Worm (Caenorhabditis elegans): ENCODE measurements around the gene F35G2.3.

Gene F35G2.3

DNA sequence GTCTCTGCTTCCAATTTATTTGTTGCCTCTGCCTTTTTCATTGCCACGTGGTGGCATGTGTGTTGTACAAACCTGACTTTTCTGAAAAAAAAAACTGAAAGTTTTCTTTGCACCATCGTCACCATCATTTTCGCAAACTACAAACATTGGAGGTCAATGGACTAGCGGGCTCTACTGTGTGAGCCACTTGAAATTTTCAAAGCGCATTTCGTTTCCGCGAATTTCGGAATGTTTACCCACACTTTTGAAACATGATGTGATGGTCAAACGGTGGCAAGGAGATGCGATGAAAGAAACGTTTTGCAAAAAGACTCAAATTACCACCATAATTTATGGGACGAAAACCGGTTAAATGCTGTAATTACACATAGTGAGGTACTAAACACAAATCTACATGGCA lies 1.6 kb upstream of the F35G2.3 start:
- TF ChIP-seq klf-2 (GFP tag; conservative IDR thresholded peaks at IDR 0.05) (no peak), med-1 (GFP tag; optimal IDR thresholded peaks at IDR 0.05; ENCODE audit: insufficient read depth) (no peak), ref-1 (GFP tag; conservative IDR thresholded peaks at IDR 0.05) (no peak), tab-1 (GFP tag; IDR thresholded peaks at IDR 0.05) (no peak), ztf-23 (GFP tag; IDR thresholded peaks at IDR 0.05) (no peak), flt-1 (GFP tag; IDR thresholded peaks at IDR 0.05) (no peak), T22C8.4 (GFP tag; IDR thresholded peaks at IDR 0.05) (no peak), cog-1 (tag; optimal IDR thresholded peaks at IDR 0.05) (no peak), ztf-29 (GFP tag; IDR thresholded peaks at IDR 0.05) (no peak)

DNA sequence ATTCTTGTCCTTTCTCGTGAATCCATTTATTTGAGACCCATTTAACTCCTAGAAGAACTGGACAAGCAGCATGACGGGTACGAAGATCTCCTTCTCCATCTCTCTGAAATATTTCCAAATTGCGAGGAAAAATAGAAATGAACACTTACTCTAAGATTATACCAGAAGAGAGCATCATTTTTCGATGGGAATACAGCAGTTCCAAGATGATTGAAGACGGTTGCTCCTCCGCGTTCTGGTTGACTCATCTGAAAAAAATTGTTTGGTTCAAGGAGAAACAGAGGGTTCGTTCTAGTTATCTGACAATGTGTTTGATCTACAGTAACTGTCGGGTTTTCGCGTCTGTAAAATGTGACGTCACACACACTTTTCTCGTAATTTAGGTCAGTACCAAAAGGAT lies 1.9 kb downstream of the F35G2.3 start:
- TF ChIP-seq T22C8.4 (GFP tag; IDR thresholded peaks at IDR 0.05) (no peak), tab-1 (GFP tag; IDR thresholded peaks at IDR 0.05) (no peak), ztf-29 (GFP tag; IDR thresholded peaks at IDR 0.05) (no peak), ref-1 (GFP tag; conservative IDR thresholded peaks at IDR 0.05) (no peak), cog-1 (tag; optimal IDR thresholded peaks at IDR 0.05) (no peak), flt-1 (GFP tag; IDR thresholded peaks at IDR 0.05) (no peak), klf-2 (GFP tag; conservative IDR thresholded peaks at IDR 0.05) (no peak), med-1 (GFP tag; optimal IDR thresholded peaks at IDR 0.05; ENCODE audit: insufficient read depth) (no peak), ztf-23 (GFP tag; IDR thresholded peaks at IDR 0.05) (no peak)

DNA sequence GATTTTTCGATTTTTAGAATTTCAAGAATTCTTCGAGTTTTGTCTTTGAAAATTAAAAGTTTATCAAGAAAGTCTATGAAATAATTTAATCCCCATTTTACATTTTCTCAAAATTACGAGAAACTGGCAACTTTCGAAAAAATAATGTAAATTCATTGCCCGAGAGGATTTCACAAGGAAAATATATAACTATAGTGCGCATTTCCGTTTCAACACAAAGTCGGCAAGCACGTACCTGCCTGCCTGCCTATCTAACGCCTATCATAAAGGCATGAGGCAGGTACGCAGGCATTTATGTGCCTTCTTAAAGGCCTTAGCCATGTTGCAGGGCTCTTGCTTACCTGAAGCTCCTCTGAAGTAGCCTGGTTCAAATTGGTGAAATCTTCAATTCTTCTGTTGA lies 3.4 kb downstream of the F35G2.3 start:
- no peak for TF ChIP-seq cog-1 (tag; optimal IDR thresholded peaks at IDR 0.05)

- TF ChIP-seq cog-1 (tag; optimal IDR thresholded peaks at IDR 0.05) (no peak), ztf-29 (GFP tag; IDR thresholded peaks at IDR 0.05) (no peak), tab-1 (GFP tag; IDR thresholded peaks at IDR 0.05) (no peak)
Measured at ce11 chrIV:12215762-12216295, 6.4 kb downstream of the F35G2.3 start, which contains the start of gene phy-2. TSS of gene phy-2 (minus strand) at chrIV:12215987.

DNA sequence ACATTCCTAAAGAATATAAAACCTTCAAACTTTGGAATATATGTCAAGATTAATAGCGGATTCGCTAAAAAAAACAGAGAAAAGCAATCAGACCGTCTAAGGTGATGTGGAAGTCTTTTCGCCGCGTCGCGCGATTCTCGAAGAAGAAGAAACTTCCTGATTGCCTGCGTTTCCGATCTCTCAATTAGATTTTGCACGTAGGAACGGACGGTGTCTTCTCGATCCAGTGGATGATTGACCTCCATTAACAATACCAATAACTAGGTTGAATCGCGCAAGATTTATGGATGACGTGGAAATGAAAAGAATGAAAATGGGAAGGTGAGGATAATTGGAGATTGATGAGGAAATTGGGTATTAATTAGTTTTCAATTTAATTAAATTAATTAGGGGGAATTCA lies 7.7 kb downstream of the F35G2.3 start:
- no peak for TF ChIP-seq ref-1 (GFP tag; conservative IDR thresholded peaks at IDR 0.05)
- TF ChIP-seq T22C8.4 (GFP tag; IDR thresholded peaks at IDR 0.05), result no peak
- TF ChIP-seq flt-1 (GFP tag; IDR thresholded peaks at IDR 0.05), result no peak
- no peak for TF ChIP-seq tab-1 (GFP tag; IDR thresholded peaks at IDR 0.05)
- TF ChIP-seq klf-2 (GFP tag; conservative IDR thresholded peaks at IDR 0.05), result no peak
- TF ChIP-seq cog-1 (tag; optimal IDR thresholded peaks at IDR 0.05), result no peak
- TF ChIP-seq ztf-29 (GFP tag; IDR thresholded peaks at IDR 0.05), result no peak
- TF ChIP-seq med-1 (GFP tag; optimal IDR thresholded peaks at IDR 0.05; ENCODE audit: insufficient read depth), result no peak
- no peak for TF ChIP-seq ztf-23 (GFP tag; IDR thresholded peaks at IDR 0.05)

DNA sequence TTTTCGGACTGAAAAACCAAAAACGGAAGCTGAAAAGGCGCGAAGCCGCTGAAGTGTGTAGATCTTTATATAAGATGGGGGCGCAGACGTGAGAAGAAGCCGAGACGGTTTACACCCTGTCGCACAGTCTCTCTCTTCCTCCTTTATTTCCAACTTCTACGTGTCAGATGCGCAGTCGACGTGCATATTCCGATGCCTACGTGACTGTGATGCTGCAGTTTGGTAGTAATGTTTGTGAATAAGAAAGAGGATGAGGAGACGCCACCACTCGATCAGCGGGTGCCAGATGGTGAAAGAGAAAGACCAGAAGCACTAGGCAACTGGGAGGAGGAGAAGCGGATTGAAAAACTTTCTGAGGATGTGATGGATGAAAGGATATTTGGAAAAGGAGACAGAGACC lies 8.8 kb downstream of the F35G2.3 start:
- no peak for TF ChIP-seq klf-2 (GFP tag; conservative IDR thresholded peaks at IDR 0.05)
- no peak for TF ChIP-seq ref-1 (GFP tag; conservative IDR thresholded peaks at IDR 0.05)
- TF ChIP-seq cog-1 (tag; optimal IDR thresholded peaks at IDR 0.05), result no peak
- TF ChIP-seq T22C8.4 (GFP tag; IDR thresholded peaks at IDR 0.05), result no peak
- no peak for TF ChIP-seq ztf-23 (GFP tag; IDR thresholded peaks at IDR 0.05)
- TF ChIP-seq med-1 (GFP tag; optimal IDR thresholded peaks at IDR 0.05; ENCODE audit: insufficient read depth), result no peak
- no peak for TF ChIP-seq ztf-29 (GFP tag; IDR thresholded peaks at IDR 0.05)
- TF ChIP-seq flt-1 (GFP tag; IDR thresholded peaks at IDR 0.05), result no peak
- TF ChIP-seq tab-1 (GFP tag; IDR thresholded peaks at IDR 0.05), result no peak

DNA sequence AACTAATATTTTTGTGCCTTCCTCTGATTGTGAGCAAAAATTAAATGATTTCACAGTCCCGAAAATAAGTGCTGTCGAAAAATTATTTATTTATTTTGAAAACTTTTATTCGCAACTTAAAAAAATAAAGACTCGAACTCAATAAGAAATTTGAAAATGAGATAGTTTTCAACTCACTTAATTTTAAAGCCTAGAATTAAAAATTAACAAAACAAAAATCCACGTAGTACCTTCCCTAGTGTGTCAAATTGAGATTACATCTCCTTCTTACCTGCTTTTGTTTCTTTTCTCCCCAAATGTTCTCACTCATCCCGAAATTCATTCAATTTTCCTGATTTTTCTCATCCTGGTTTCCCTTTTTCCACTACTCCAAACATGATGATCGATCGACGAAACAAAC lies 9.9 kb downstream of the F35G2.3 start, which contains the start of gene F35G2.5:
TSS of gene F35G2.5 (plus strand) at position 301 of the 400 bp plus-strand sequence.
- TF ChIP-seq tab-1 (GFP tag; IDR thresholded peaks at IDR 0.05) (no peak), T22C8.4 (GFP tag; IDR thresholded peaks at IDR 0.05) (no peak), med-1 (GFP tag; optimal IDR thresholded peaks at IDR 0.05; ENCODE audit: insufficient read depth) (no peak), cog-1 (tag; optimal IDR thresholded peaks at IDR 0.05) (no peak), ztf-23 (GFP tag; IDR thresholded peaks at IDR 0.05) (no peak), ref-1 (GFP tag; conservative IDR thresholded peaks at IDR 0.05) (no peak)

DNA sequence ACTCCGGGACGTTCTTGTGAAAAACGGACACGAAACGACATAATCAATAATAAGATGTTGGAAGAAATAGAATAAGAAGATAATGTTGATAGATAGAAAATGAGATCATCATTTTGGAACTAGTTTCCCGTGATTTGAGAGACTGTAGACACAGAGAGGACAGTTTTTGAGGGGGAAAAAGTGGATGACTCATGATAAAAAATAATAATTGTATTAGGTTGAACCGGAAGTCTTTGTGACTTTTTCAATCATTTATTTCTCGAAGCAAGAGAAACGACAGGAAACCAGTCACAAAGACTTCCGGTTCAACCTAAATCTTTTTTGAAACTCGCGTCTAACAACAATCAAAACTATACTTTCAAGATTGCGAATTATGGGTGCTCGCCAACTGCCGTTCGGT lies 17.6 kb downstream of the F35G2.3 start, which contains the start of gene mlt-3:
TSS of gene mlt-3 (minus strand) at position 101 of the 400 bp plus-strand sequence.
- TF ChIP-seq ztf-29 (GFP tag; IDR thresholded peaks at IDR 0.05) (no peak), cog-1 (tag; optimal IDR thresholded peaks at IDR 0.05) (no peak), klf-2 (GFP tag; conservative IDR thresholded peaks at IDR 0.05) (no peak), ztf-23 (GFP tag; IDR thresholded peaks at IDR 0.05) (no peak), flt-1 (GFP tag; IDR thresholded peaks at IDR 0.05) (no peak), ref-1 (GFP tag; conservative IDR thresholded peaks at IDR 0.05) (no peak), med-1 (GFP tag; optimal IDR thresholded peaks at IDR 0.05; ENCODE audit: insufficient read depth) (no peak), tab-1 (GFP tag; IDR thresholded peaks at IDR 0.05) (no peak), T22C8.4 (GFP tag; IDR thresholded peaks at IDR 0.05) (no peak)

DNA sequence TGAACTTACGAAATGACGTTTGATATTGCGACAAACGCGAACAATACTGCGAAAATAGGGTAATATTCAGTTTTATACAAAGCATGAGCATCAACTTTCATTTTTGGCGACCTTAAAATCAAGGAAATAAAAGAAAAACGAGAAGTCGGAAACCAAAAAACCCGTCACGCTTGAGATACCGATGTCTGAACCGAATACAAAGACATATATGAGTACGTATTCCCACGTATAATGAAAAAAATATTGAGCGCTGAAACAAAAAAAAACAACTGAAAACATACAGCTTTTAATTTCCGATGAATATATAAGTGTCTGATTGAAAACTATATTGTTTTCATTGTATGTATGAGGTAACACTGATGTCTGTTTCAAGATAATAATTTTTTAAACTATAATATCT lies 20.3 kb downstream of the F35G2.3 start, which contains the start of gene sre-18:
TSS of gene sre-18 (minus strand) at position 101 of the 400 bp plus-strand sequence.
- TF ChIP-seq tab-1 (GFP tag; IDR thresholded peaks at IDR 0.05) (no peak), cog-1 (tag; optimal IDR thresholded peaks at IDR 0.05) (no peak), med-1 (GFP tag; optimal IDR thresholded peaks at IDR 0.05; ENCODE audit: insufficient read depth) (no peak), ref-1 (GFP tag; conservative IDR thresholded peaks at IDR 0.05) (no peak)

- TF ChIP-seq klf-2 (GFP tag; conservative IDR thresholded peaks at IDR 0.05), result no peak
- no peak for TF ChIP-seq ztf-23 (GFP tag; IDR thresholded peaks at IDR 0.05)
- no peak for TF ChIP-seq T22C8.4 (GFP tag; IDR thresholded peaks at IDR 0.05)
- TF ChIP-seq flt-1 (GFP tag; IDR thresholded peaks at IDR 0.05), result no peak
- no peak for TF ChIP-seq tab-1 (GFP tag; IDR thresholded peaks at IDR 0.05)
- TF ChIP-seq ref-1 (GFP tag; conservative IDR thresholded peaks at IDR 0.05), result no peak
- no peak for TF ChIP-seq med-1 (GFP tag; optimal IDR thresholded peaks at IDR 0.05; ENCODE audit: insufficient read depth)
Measured at ce11 chrIV:12236011-12236410, 26.6 kb downstream of the F35G2.3 start, which contains the start of gene sre-16. TSS of gene sre-16 (minus strand) at chrIV:12236111.

Measured in whole organism, midembryonic.